Worm (Caenorhabditis elegans): ENCODE data around the gene selt-1.2.

- TF ChIP-seq Y5F2A.4 (GFP tag; optimal IDR thresholded peaks at IDR 0.05) = no peak
- no peak for TF ChIP-seq F37D6.2 (tag; optimal IDR thresholded peaks at IDR 0.05)
- no peak for TF ChIP-seq nhr-77 (tag; optimal IDR thresholded peaks at IDR 0.05)
- no peak for TF ChIP-seq dpl-1 (GFP tag; optimal IDR thresholded peaks at IDR 0.05)
- no peak for TF ChIP-seq lir-3 (tag; optimal IDR thresholded peaks at IDR 0.05)
- no peak for TF ChIP-seq pqm-1 (tag; optimal IDR thresholded peaks at IDR 0.05)
- no peak for TF ChIP-seq ceh-62 (tag; optimal IDR thresholded peaks at IDR 0.05)
- no peak for TF ChIP-seq fos-1 (tag; optimal IDR thresholded peaks at IDR 0.05)
- no peak for TF ChIP-seq skn-1 (tag; optimal IDR thresholded peaks at IDR 0.05)
- TF ChIP-seq nhr-28 (tag; optimal IDR thresholded peaks at IDR 0.05) = no peak
- no peak for TF ChIP-seq fkh-10 (GFP tag; optimal IDR thresholded peaks at IDR 0.05)
- TF ChIP-seq unc-62 (GFP tag; optimal IDR thresholded peaks at IDR 0.05 in 1 of 2) = peak in 1 of 2 experiments; percentile 99
- no peak for TF ChIP-seq unc-62 (tag; optimal IDR thresholded peaks at IDR 0.05)
These were observed 26.1 kb upstream of the selt-1.2 start for ce11 chrV:10773216-10773615.

Data from whole organism, L4 larva.